Fruit fly (Drosophila melanogaster) whole organism: Measurements from ENCODE around the gene CG44044.

ENCODE experiments used
- CG8478 ChIP-seq: fragments of >200 bp; optimal IDR thresholded peaks from 2 replicates; lab custom pipeline; 2018; ENCODE audit warnings: inconsistent platforms
- EcR ChIP-seq, 2 experiments: fragments of >200 bp; optimal IDR thresholded peaks; 2 replicates each; lab custom pipeline; 2017; ENCODE audit warnings: missing biosample characterization in 2 of 2, missing genetic modification characterization in 2 of 2, missing genetic modification reagents in 2 of 2
- psq ChIP-seq: fragments of >200 bp; optimal IDR thresholded peaks from 2 replicates; lab custom pipeline; 2017

DNA sequence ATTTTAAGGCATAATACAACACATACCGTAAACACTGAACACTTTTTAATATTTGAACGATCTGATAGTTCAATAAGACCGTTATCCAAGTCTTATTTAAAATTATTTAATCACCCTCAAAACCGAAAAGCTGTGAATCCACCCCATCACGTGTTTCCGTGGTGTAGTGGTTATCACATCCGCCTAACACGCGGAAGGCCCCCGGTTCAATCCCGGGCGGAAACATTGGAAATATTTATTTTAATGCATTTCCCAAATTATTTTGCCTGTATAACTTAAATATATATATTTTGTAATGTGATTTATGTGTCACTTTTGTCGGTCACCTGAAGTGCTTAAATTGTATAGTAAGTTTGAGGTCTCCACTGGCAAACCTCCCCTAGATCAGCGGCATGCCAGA, at the start of gene CG44044:
- TF ChIP-seq EcR (GFP tag; optimal IDR thresholded peaks at IDR 0.05; lab: Kevin White, UChicago) (no peak), psq (lab: Kevin White, UChicago) (no peak), CG8478 (no peak)
